Worm (Caenorhabditis elegans) whole organism, late embryonic: ENCODE measurements around the gene spin-4.

Experiments
- C38D4.7 ChIP-seq: fragments of 200-800 bp; sonication (Bioruptor generic); optimal IDR thresholded peaks from 2 replicates; lab custom pipeline; 2018; ENCODE audit warnings: mild to moderate bottlenecking, missing genetic modification characterization, moderate library complexity, missing compliant biosample characterization
- K09A11.1 ChIP-seq: sonication (generic microtip); optimal IDR thresholded peaks from 2 replicates; lab custom pipeline; 2017; ENCODE audit warnings: antibody characterized with exemption, mild to moderate bottlenecking, missing genetic modification characterization, missing compliant biosample characterization; ENCODE audit not compliant: insufficient read depth
- T23F11.4 ChIP-seq: fragments of 200-800 bp; sonication (Bioruptor generic); optimal IDR thresholded peaks from 2 replicates; lab custom pipeline; 2018; ENCODE audit warnings: mild to moderate bottlenecking, missing genetic modification characterization, missing compliant biosample characterization
- Y22D7AL.16 ChIP-seq: sonication (generic microtip); optimal IDR thresholded peaks from 2 replicates; lab custom pipeline; 2016; ENCODE audit warnings: missing genetic modification characterization, missing compliant biosample characterization
- ama-1 ChIP-seq: fragments of 150-350 bp; optimal IDR thresholded peaks from 2 replicates; lab custom pipeline; 2014
- ceh-14 ChIP-seq: sonication (generic microtip); optimal IDR thresholded peaks from 2 replicates; lab custom pipeline; 2016; ENCODE audit warnings: missing genotype, missing genetic modification characterization, missing compliant biosample characterization
- ceh-18 ChIP-seq: sonication (generic microtip); optimal IDR thresholded peaks from 2 replicates; lab custom pipeline; 2016; ENCODE audit warnings: missing genetic modification characterization, missing compliant biosample characterization
- ceh-19 ChIP-seq: fragments of 200-800 bp; sonication (Bioruptor generic); optimal IDR thresholded peaks from 2 replicates; lab custom pipeline; 2018; ENCODE audit warnings: mild to moderate bottlenecking, missing genetic modification characterization, missing compliant biosample characterization
- ceh-30 ChIP-seq: fragments of 150-350 bp; optimal IDR thresholded peaks from 2 replicates; lab custom pipeline; 2014; ENCODE audit warnings: missing biosample characterization, missing genetic modification characterization
- ceh-31 ChIP-seq: sonication (generic microtip); optimal IDR thresholded peaks from 2 replicates; lab custom pipeline; 2016; ENCODE audit warnings: missing genetic modification characterization, missing compliant biosample characterization
- ceh-34 ChIP-seq: sonication (generic microtip); optimal IDR thresholded peaks from 2 replicates; lab custom pipeline; 2016; ENCODE audit warnings: mild to moderate bottlenecking, missing genetic modification characterization, missing compliant biosample characterization
- ceh-45 ChIP-seq: fragments of 200-800 bp; sonication (Bioruptor generic); IDR thresholded peaks from 2 replicates; pipeline ENCODE4 v1.3.6; 2022; ENCODE audit warnings: missing genetic modification reagents, missing genetic modification characterization, missing compliant biosample characterization
- ceh-6 ChIP-seq: fragments of 200-800 bp; sonication (Bioruptor generic); optimal IDR thresholded peaks from 2 replicates; lab custom pipeline; 2018; ENCODE audit warnings: mild to moderate bottlenecking, missing genetic modification characterization, missing compliant biosample characterization
- ceh-9 ChIP-seq: sonication (generic microtip); optimal IDR thresholded peaks from 2 replicates; lab custom pipeline; 2016; ENCODE audit warnings: mild to moderate bottlenecking, missing genetic modification characterization, inconsistent platforms, missing compliant biosample characterization
- dve-1 ChIP-seq: sonication (generic microtip); optimal IDR thresholded peaks from 2 replicates; lab custom pipeline; 2017; ENCODE audit warnings: antibody characterized with exemption, mild to moderate bottlenecking, missing genetic modification characterization, missing compliant biosample characterization
- elt-2 ChIP-seq: sonication (generic microtip); optimal IDR thresholded peaks from 2 replicates; lab custom pipeline; 2016; ENCODE audit warnings: missing genetic modification reagents, missing genetic modification characterization, missing compliant biosample characterization
- elt-4 ChIP-seq: sonication (generic microtip); optimal IDR thresholded peaks from 2 replicates; lab custom pipeline; 2016; ENCODE audit warnings: missing genetic modification characterization, missing compliant biosample characterization
- ets-4 ChIP-seq: sonication (generic microtip); optimal IDR thresholded peaks from 2 replicates; lab custom pipeline; 2016; ENCODE audit warnings: missing genetic modification characterization, missing compliant biosample characterization
- eyg-1 ChIP-seq: sonication (generic microtip); optimal IDR thresholded peaks from 2 replicates; lab custom pipeline; 2016; ENCODE audit warnings: missing genotype, missing genetic modification characterization, missing compliant biosample characterization
- gmeb-2 ChIP-seq: sonication (generic microtip); optimal IDR thresholded peaks from 2 replicates; lab custom pipeline; 2016; ENCODE audit warnings: missing genetic modification characterization, inconsistent platforms, missing compliant biosample characterization
- hlh-13 ChIP-seq: fragments of 200-800 bp; sonication (Bioruptor generic); optimal IDR thresholded peaks from 2 replicates; lab custom pipeline; 2018; ENCODE audit warnings: mild to moderate bottlenecking, missing genetic modification characterization, missing compliant biosample characterization
- hlh-15 ChIP-seq: sonication (generic microtip); optimal IDR thresholded peaks from 2 replicates; lab custom pipeline; 2016; ENCODE audit warnings: missing genetic modification characterization, missing compliant biosample characterization
- hlh-30 ChIP-seq: sonication (generic microtip); optimal IDR thresholded peaks from 2 replicates; lab custom pipeline; 2017; ENCODE audit warnings: antibody characterized with exemption, missing genetic modification characterization, missing compliant biosample characterization; ENCODE audit not compliant: insufficient read depth
- hlh-6 ChIP-seq: sonication (generic microtip); optimal IDR thresholded peaks from 2 replicates; lab custom pipeline; 2016; ENCODE audit warnings: missing genotype, missing genetic modification characterization, missing compliant biosample characterization
- hlh-8 ChIP-seq: sonication (generic microtip); optimal IDR thresholded peaks from 2 replicates; lab custom pipeline; 2016; ENCODE audit warnings: missing genotype, missing genetic modification characterization, missing compliant biosample characterization
- madf-2 ChIP-seq: sonication (generic microtip); optimal IDR thresholded peaks from 2 replicates; lab custom pipeline; 2017; ENCODE audit warnings: missing genetic modification characterization, missing compliant biosample characterization
- nfya-1 ChIP-seq: sonication (generic microtip); optimal IDR thresholded peaks from 2 replicates; lab custom pipeline; 2017; ENCODE audit warnings: missing genetic modification characterization, mild to moderate bottlenecking, missing compliant biosample characterization, antibody characterized with exemption, moderate library complexity
- nhr-232 ChIP-seq: sonication (generic microtip); optimal IDR thresholded peaks from 2 replicates; lab custom pipeline; 2016; ENCODE audit warnings: missing genetic modification characterization, missing compliant biosample characterization
- npax-4 ChIP-seq: sonication (generic microtip); optimal IDR thresholded peaks from 2 replicates; lab custom pipeline; 2016; ENCODE audit warnings: missing genetic modification characterization, missing compliant biosample characterization
- pag-3 ChIP-seq: sonication (generic microtip); optimal IDR thresholded peaks from 2 replicates; lab custom pipeline; 2016; ENCODE audit warnings: missing compliant biosample characterization, missing genetic modification characterization, borderline replicate concordance
- pat-9 ChIP-seq: fragments of 200-800 bp; sonication (Bioruptor generic); optimal IDR thresholded peaks from 2 replicates; lab custom pipeline; 2018; ENCODE audit warnings: mild to moderate bottlenecking, missing genetic modification characterization, moderate library complexity, missing compliant biosample characterization
- pax-1 ChIP-seq: fragments of 150-350 bp; optimal IDR thresholded peaks from 2 replicates; lab custom pipeline; 2014; ENCODE audit warnings: missing biosample characterization, missing genetic modification characterization
- pha-2 ChIP-seq: sonication (generic microtip); optimal IDR thresholded peaks from 2 replicates; lab custom pipeline; 2017; ENCODE audit warnings: mild to moderate bottlenecking, missing genetic modification characterization, missing compliant biosample characterization
- pha-4 ChIP-seq: fragments of 150-350 bp; optimal IDR thresholded peaks from 2 replicates; lab custom pipeline; 2018; ENCODE audit warnings: missing biosample characterization, missing genetic modification reagents, missing genetic modification characterization
- pqm-1 ChIP-seq: sonication (generic microtip); optimal IDR thresholded peaks from 2 replicates; lab custom pipeline; 2016; ENCODE audit warnings: missing genetic modification characterization, missing compliant biosample characterization
- pros-1 ChIP-seq: fragments of 150-350 bp; optimal IDR thresholded peaks from 2 replicates; lab custom pipeline; 2014; ENCODE audit warnings: missing biosample characterization, missing genetic modification reagents, missing genetic modification characterization
- ref-2 ChIP-seq: sonication (generic microtip); optimal IDR thresholded peaks from 2 replicates; lab custom pipeline; 2016; ENCODE audit warnings: missing genetic modification characterization, missing compliant biosample characterization
- rnt-1 ChIP-seq: sonication (generic microtip); optimal IDR thresholded peaks from 2 replicates; lab custom pipeline; 2016; ENCODE audit warnings: missing genetic modification characterization, missing compliant biosample characterization
- sdc-2 ChIP-seq: sonication (generic microtip); optimal IDR thresholded peaks from 2 replicates; lab custom pipeline; 2016; ENCODE audit warnings: missing genotype, missing genetic modification characterization, missing compliant biosample characterization
- sox-2 ChIP-seq: fragments of 200-800 bp; sonication (Bioruptor generic); IDR thresholded peaks from 2 replicates; pipeline ENCODE4 v1.3.6; 2022; ENCODE audit warnings: missing genetic modification reagents, missing genetic modification characterization, missing compliant biosample characterization
- sox-4 ChIP-seq: sonication (generic microtip); optimal IDR thresholded peaks from 2 replicates; lab custom pipeline; 2017; ENCODE audit warnings: mild to moderate bottlenecking, missing genetic modification characterization, inconsistent platforms, missing compliant biosample characterization
- syd-9 ChIP-seq: sonication (generic microtip); optimal IDR thresholded peaks from 2 replicates; lab custom pipeline; 2016; ENCODE audit warnings: mild to moderate bottlenecking, missing genetic modification characterization, moderate library complexity, missing compliant biosample characterization
- tbx-2 ChIP-seq: sonication (generic microtip); optimal IDR thresholded peaks from 2 replicates; lab custom pipeline; 2016; ENCODE audit warnings: missing genetic modification characterization, missing compliant biosample characterization
- tbx-7 ChIP-seq: sonication (generic microtip); optimal IDR thresholded peaks from 2 replicates; lab custom pipeline; 2016; ENCODE audit warnings: missing genotype, missing genetic modification characterization, missing compliant biosample characterization
- ttx-3 ChIP-seq: sonication (generic microtip); optimal IDR thresholded peaks from 2 replicates; lab custom pipeline; 2016; ENCODE audit warnings: missing genetic modification reagents, missing genetic modification characterization, missing compliant biosample characterization
- unc-42 ChIP-seq: sonication (generic microtip); optimal IDR thresholded peaks from 2 replicates; lab custom pipeline; 2016; ENCODE audit warnings: missing genotype, missing genetic modification characterization, missing compliant biosample characterization
- unc-55 ChIP-seq: sonication (generic microtip); optimal IDR thresholded peaks from 2 replicates; lab custom pipeline; 2017; ENCODE audit warnings: missing biosample characterization, missing genetic modification reagents, missing genetic modification characterization
- unc-86 ChIP-seq: sonication (generic microtip); optimal IDR thresholded peaks from 2 replicates; lab custom pipeline; 2016; ENCODE audit warnings: missing genetic modification characterization, missing compliant biosample characterization
- zip-5 ChIP-seq: sonication (generic microtip); optimal IDR thresholded peaks from 2 replicates; lab custom pipeline; 2016; ENCODE audit warnings: missing genetic modification characterization, missing compliant biosample characterization
- ztf-16 ChIP-seq: sonication (generic microtip); optimal IDR thresholded peaks from 2 replicates; lab custom pipeline; 2017; ENCODE audit warnings: missing genetic modification characterization, missing compliant biosample characterization

Gene spin-4

ce11 chrIII:12687872-12688375 lies at the start of gene spin-4, which contains the start of gene rsp-3:
spin-4 (plus strand) TSS chrIII:12688318.
rsp-3 (minus strand) TSS chrIII:12687922.
- TF ChIP-seq ceh-30, result no peak
- TF ChIP-seq ztf-16 (tag; lab: Kevin White, UChicago), result no peak
- TF ChIP-seq ama-1 (lab: Kevin White, UChicago), result no peak
- TF ChIP-seq gmeb-2 (tag; lab: Kevin White, UChicago), result no peak
- no peak for TF ChIP-seq ttx-3 (tag; lab: Kevin White, UChicago)
- TF ChIP-seq nhr-232, result no peak
- peak; percentile 90 for TF ChIP-seq hlh-30 (tag; lab: Kevin White, UChicago)
- TF ChIP-seq npax-4 (tag; lab: Kevin White, UChicago), result no peak
- TF ChIP-seq dve-1 (tag; lab: Kevin White, UChicago), result no peak
- no peak for TF ChIP-seq sox-4 (tag; lab: Kevin White, UChicago)
- peak; percentile 29 for TF ChIP-seq ref-2 (tag; lab: Kevin White, UChicago)
- TF ChIP-seq unc-86, result peak; percentile 8
- no peak for TF ChIP-seq C38D4.7 (GFP tag; lab: Kevin White, UChicago)
- peak; percentile 62 for TF ChIP-seq pax-1 (tag; lab: Kevin White, UChicago)
- TF ChIP-seq T23F11.4, result no peak
- no peak for TF ChIP-seq elt-4 (tag; lab: Kevin White, UChicago)
- peak; percentile 37 for TF ChIP-seq ceh-31
- TF ChIP-seq pqm-1 (tag; lab: Kevin White, UChicago), result no peak
- TF ChIP-seq ceh-18, result no peak
- no peak for TF ChIP-seq zip-5 (tag; lab: Kevin White, UChicago)
- no peak for TF ChIP-seq hlh-15 (tag; lab: Kevin White, UChicago)
- no peak for TF ChIP-seq madf-2
- no peak for TF ChIP-seq ceh-19
- TF ChIP-seq unc-42 (tag; lab: Kevin White, UChicago), result peak; percentile 54
- no peak for TF ChIP-seq syd-9 (tag; lab: Kevin White, UChicago)
- TF ChIP-seq ceh-9, result no peak
- no peak for TF ChIP-seq eyg-1 (tag; lab: Kevin White, UChicago)
- peak; percentile 6 for TF ChIP-seq rnt-1 (tag; lab: Kevin White, UChicago)
- TF ChIP-seq pha-4 (tag; lab: Kevin White, UChicago), result no peak
- TF ChIP-seq hlh-6 (tag; lab: Kevin White, UChicago), result no peak
- no peak for TF ChIP-seq unc-55 (GFP tag; lab: Kevin White, UChicago)
- TF ChIP-seq pha-2, result no peak
- no peak for TF ChIP-seq elt-2 (tag; lab: Kevin White, UChicago)
- TF ChIP-seq tbx-7, result no peak
- no peak for TF ChIP-seq hlh-8
- TF ChIP-seq sox-2, result no peak
- peak; percentile 29 for TF ChIP-seq tbx-2 (tag; lab: Kevin White, UChicago)
- peak; percentile 79 for TF ChIP-seq nfya-1 (tag; lab: Kevin White, UChicago)
- no peak for TF ChIP-seq sdc-2 (tag; lab: Kevin White, UChicago)
- TF ChIP-seq ceh-6 (GFP tag; lab: Kevin White, UChicago), result no peak
- TF ChIP-seq pat-9 (tag; lab: Kevin White, UChicago), result no peak
- TF ChIP-seq pros-1 (tag; lab: Kevin White, UChicago), result no peak
- no peak for TF ChIP-seq hlh-13
- no peak for TF ChIP-seq Y22D7AL.16
- TF ChIP-seq ceh-34 (tag; lab: Kevin White, UChicago), result peak; percentile 53
- no peak for TF ChIP-seq ceh-14 (tag; lab: Kevin White, UChicago)
- TF ChIP-seq ceh-45, result no peak
- TF ChIP-seq pag-3 (tag; lab: Kevin White, UChicago), result no peak
- peak; percentile 32 for TF ChIP-seq K09A11.1 (tag; lab: Kevin White, UChicago)
- TF ChIP-seq ets-4 (tag; lab: Kevin White, UChicago), result no peak
